Fruit fly (Drosophila melanogaster): Measurements from ENCODE around the gene CG18178.

Gene CG18178

dm6 chr3L:9713828-9714536 lies 5.0 kb downstream of the CG18178 start, which contains the start of gene vsg (continued):
- TF ChIP-seq sob (GFP tag; IDR thresholded peaks at IDR 0.05) (peak; percentile 79), ken (GFP tag; IDR thresholded peaks at IDR 0.05) (peak; percentile 56), CG6654 (GFP tag; optimal IDR thresholded peaks at IDR 0.05) (peak; percentile 53), sens (GFP tag) (peak; percentile 86), CG6254 (GFP tag; optimal IDR thresholded peaks at IDR 0.05) (peak; percentile 4), CG10147 (GFP tag; optimal IDR thresholded peaks at IDR 0.05) (peak; percentile 76), tin (GFP tag; optimal IDR thresholded peaks at IDR 0.05) (peak; percentile 77), CG2116 (GFP tag; optimal IDR thresholded peaks at IDR 0.05) (peak; percentile 67), ash1 (GFP tag; optimal IDR thresholded peaks at IDR 0.05) (no peak), Sry-β (GFP tag; optimal IDR thresholded peaks at IDR 0.05) (peak; percentile 62), NFAT (GFP tag; IDR thresholded peaks at IDR 0.05) (peak; percentile 83), Atf6 (GFP tag; IDR thresholded peaks at IDR 0.05) (peak; percentile 50; the same call in 1 of the 2 replicates), luna (GFP tag; optimal IDR thresholded peaks at IDR 0.05) (no peak), peb (GFP tag; IDR thresholded peaks at IDR 0.05) (0 out of 2 replicates have a peak, but pooled peaks have one; percentile 16), insv (GFP tag; optimal IDR thresholded peaks at IDR 0.05) (peak in 1 of 2 experiments; percentile 61), Xrp1 (GFP tag; IDR thresholded peaks at IDR 0.05) (peak; percentile 59), Mrtf (GFP tag; IDR thresholded peaks at IDR 0.05) (no peak; the same call in 1 of the 3 replicates), Dfd (GFP tag; optimal IDR thresholded peaks at IDR 0.05) (no peak), CG30403 (GFP tag; optimal IDR thresholded peaks at IDR 0.05) (peak; percentile 88), Dip2 (GFP tag; IDR thresholded peaks at IDR 0.05) (no peak), CG4854 (GFP tag; optimal IDR thresholded peaks at IDR 0.05) (peak; percentile 6), CG11247 (GFP tag; IDR thresholded peaks at IDR 0.05) (no peak; the same call in 1 of the 2 replicates), amos (GFP tag; IDR thresholded peaks at IDR 0.05; ENCODE audit: partially characterized antibody) (peak; percentile 97), Ada2b (GFP tag; IDR thresholded peaks at IDR 0.05) (no peak; the same call in 1 of the 2 replicates), her (GFP tag; optimal IDR thresholded peaks at IDR 0.05) (peak; percentile 45), CG7372 (GFP tag; IDR thresholded peaks at IDR 0.05) (peak; percentile 58), CG3838 (GFP tag; optimal IDR thresholded peaks at IDR 0.05) (no peak), CG13123 (GFP tag; optimal IDR thresholded peaks at IDR 0.05) (peak; percentile 15), CG12942 (GFP tag; optimal IDR thresholded peaks at IDR 0.05) (peak; percentile 75), Dll (GFP tag; IDR thresholded peaks at IDR 0.05; ENCODE audit: partially characterized antibody) (peak; percentile 78), bcd (GFP tag; optimal IDR thresholded peaks at IDR 0.05) (peak; percentile 78), lov (optimal IDR thresholded peaks at IDR 0.05) (no peak), lov (GFP tag; IDR thresholded peaks at IDR 0.05) (peak; percentile 59; the same call in 1 of the 3 replicates), CHES-1-like (GFP tag; optimal IDR thresholded peaks at IDR 0.05) (no peak), Poxn (GFP tag; IDR thresholded peaks at IDR 0.05) (no peak), Med (GFP tag) (peak; percentile 89), CG1792 (GFP tag; optimal IDR thresholded peaks at IDR 0.05) (peak; percentile 34), CG3065 (GFP tag; optimal IDR thresholded peaks at IDR 0.05) (peak; percentile 13), Vsx1 (GFP tag; optimal IDR thresholded peaks at IDR 0.05) (peak; percentile 41), onecut (GFP tag; IDR thresholded peaks at IDR 0.05) (peak; percentile 21; the same call in 1 of the 2 replicates), maf-S (GFP tag; optimal IDR thresholded peaks at IDR 0.05) (peak; percentile 38), corto (GFP tag; optimal IDR thresholded peaks at IDR 0.05) (no peak), CG1529 (GFP tag; optimal IDR thresholded peaks at IDR 0.05) (peak; percentile 59), Spps (tag; optimal IDR thresholded peaks at IDR 0.05) (no peak), CG17568 (GFP tag; optimal IDR thresholded peaks at IDR 0.05) (no peak), crc (GFP tag; optimal IDR thresholded peaks at IDR 0.05) (no peak), Sry-δ (GFP tag; optimal IDR thresholded peaks at IDR 0.05) (peak; percentile 65), CG4424 (GFP tag; optimal IDR thresholded peaks at IDR 0.05) (peak; percentile 73), Hr39 (optimal IDR thresholded peaks at IDR 0.05) (no peak), CG16779 (GFP tag; IDR thresholded peaks at IDR 0.05) (0 out of 2 replicates have a peak, but pooled peaks have one; percentile 38), trem (tag; optimal IDR thresholded peaks at IDR 0.05) (peak; percentile 76)

All from whole organism, embryonic.